Worm (Caenorhabditis elegans): ENCODE measurements around the gene T13C2.7.

T13C2.7 gene

DNA sequence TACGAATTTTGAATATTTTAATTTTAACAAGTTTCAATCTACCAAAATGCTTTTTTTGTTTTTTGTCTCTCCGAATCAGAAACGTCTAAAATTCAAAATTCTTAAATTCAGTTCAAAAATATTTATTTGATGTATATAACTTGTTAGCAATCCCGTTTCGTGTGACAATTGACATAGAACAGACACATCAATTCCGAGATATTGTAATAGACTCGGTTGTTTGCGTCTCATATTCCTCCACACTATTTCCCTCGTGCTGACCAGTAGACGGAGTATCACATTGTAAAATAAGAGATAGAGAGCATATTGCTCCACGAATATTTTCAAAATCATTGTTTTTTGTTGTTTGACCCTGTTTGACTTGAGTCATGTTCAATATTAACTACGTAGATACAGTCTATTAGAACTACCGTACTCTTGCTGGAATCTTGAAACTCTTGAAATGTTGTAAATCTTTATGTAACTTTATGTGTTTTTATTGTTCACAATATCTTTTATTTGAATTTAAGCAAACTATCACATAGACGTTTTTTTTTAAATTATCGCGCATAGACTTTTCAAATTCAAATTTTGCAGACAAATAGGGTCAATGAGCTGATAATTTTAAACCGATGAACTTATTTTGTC, 9.6 kb downstream of the T13C2.7 start, which contains the start of gene T13C2.3:
Gene T13C2.3, plus strand, starts transcription at position 577 of the 627 bp plus-strand sequence.
- TF ChIP-seq tra-4 (tag; optimal IDR thresholded peaks at IDR 0.05) (no peak), aly-1 (tag; optimal IDR thresholded peaks at IDR 0.05) (no peak), B0310.2 (tag; optimal IDR thresholded peaks at IDR 0.05) (no peak), scrt-1 (GFP tag; IDR thresholded peaks at IDR 0.05) (no peak), F13C5.2 (tag; optimal IDR thresholded peaks at IDR 0.05) (no peak), ama-1 (optimal IDR thresholded peaks at IDR 0.05) (no peak), hmg-4 (GFP tag; optimal IDR thresholded peaks at IDR 0.05) (no peak), tbx-37 (GFP tag; conservative IDR thresholded peaks at IDR 0.05) (no peak), pes-1 (GFP tag; IDR thresholded peaks at IDR 0.05) (no peak), ceh-36 (tag; optimal IDR thresholded peaks at IDR 0.05) (no peak), hnd-1 (tag; optimal IDR thresholded peaks at IDR 0.05) (no peak), tbx-11 (GFP tag; IDR thresholded peaks at IDR 0.05) (no peak), ceh-13 (GFP tag; optimal IDR thresholded peaks at IDR 0.05) (no peak), sea-1 (GFP tag; conservative IDR thresholded peaks at IDR 0.05) (no peak), ets-7 (tag; optimal IDR thresholded peaks at IDR 0.05) (no peak)

DNA sequence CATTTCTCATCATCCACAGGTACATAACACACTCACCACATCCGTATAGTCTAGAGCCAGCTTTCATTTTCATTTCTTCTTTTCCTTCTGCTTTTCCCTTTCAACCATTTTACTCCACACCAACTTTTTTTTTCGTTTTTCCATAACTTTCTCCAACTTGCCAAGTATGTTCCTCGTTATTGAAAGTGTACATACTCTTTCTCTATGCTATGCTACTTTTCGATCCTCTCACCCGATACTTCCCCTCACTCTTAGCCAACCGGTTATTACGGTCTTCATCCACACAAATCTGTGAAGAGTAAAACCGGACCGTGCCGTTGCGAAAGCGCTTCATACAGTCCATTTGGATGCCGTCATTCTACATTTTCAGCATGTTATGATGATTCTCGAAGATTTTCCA, 12.7 kb downstream of the T13C2.7 start, which contains the start of gene T13C2.2:
Gene T13C2.2, plus strand, starts transcription at position 301 of the 400 bp plus-strand sequence.
- TF ChIP-seq sea-1 (GFP tag; conservative IDR thresholded peaks at IDR 0.05) (no peak), tra-4 (tag; optimal IDR thresholded peaks at IDR 0.05) (no peak), ets-7 (tag; optimal IDR thresholded peaks at IDR 0.05) (no peak), ceh-36 (tag; optimal IDR thresholded peaks at IDR 0.05) (no peak), flt-1 (GFP tag; IDR thresholded peaks at IDR 0.05) (no peak), hmg-4 (GFP tag; optimal IDR thresholded peaks at IDR 0.05) (no peak), ama-1 (optimal IDR thresholded peaks at IDR 0.05) (no peak), tbx-11 (GFP tag; IDR thresholded peaks at IDR 0.05) (no peak), aly-1 (tag; optimal IDR thresholded peaks at IDR 0.05) (no peak), F13C5.2 (tag; optimal IDR thresholded peaks at IDR 0.05) (no peak), hnd-1 (tag; optimal IDR thresholded peaks at IDR 0.05) (no peak)

DNA sequence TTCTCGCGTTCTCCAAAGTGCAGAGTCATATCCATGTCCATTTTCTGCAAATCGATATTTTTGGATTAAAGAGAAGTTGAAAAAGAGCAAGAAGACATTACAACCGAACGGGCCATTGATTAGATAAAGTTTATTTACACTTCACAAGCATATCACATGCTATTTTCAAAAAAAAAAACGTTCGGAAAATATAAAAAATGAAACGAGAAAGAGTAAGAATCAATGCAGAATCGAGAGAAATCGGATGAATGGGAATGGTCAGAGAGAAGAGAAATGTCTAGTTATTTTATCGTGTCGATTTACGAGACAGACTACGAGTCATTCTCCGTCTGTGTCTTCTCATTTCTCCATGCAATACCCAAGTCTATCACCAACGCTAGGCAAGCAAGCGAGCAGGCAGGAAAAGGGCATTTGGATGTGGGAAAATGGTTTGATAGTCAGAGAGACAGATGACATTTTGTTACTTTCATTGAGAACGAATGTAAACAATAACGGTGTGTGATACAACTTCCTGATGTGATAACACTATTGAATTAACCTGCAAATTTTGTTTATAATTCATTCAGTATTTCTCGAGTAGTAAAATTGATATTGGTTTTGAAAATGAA, 21.0 kb downstream of the T13C2.7 start, which contains the start of gene F31E8.4:
Gene F31E8.4, minus strand, starts transcription at position 51 of the 608 bp plus-strand sequence.
- no peak for TF ChIP-seq aly-1 (tag; optimal IDR thresholded peaks at IDR 0.05)
- no peak for TF ChIP-seq tbx-37 (GFP tag; conservative IDR thresholded peaks at IDR 0.05)
- TF ChIP-seq tra-4 (tag; optimal IDR thresholded peaks at IDR 0.05): no peak

DNA sequence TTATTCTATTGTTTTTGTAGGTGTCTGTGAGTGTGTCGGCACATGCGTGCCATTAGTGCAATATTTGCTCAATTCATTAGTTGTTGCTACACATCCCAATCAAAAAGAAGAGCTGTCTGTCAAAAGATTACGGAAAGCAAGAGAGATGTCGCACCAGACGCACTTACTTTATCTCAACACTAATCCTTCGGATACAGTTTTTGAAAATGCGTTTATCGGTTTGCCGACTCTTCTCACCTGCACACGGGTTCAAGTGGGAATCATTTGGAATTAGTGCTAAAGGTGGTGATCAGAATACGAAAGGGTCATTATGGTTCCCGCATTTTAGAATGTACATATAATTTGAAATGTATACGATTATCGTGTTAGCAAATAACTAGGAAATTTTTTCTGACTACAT, 22.1 kb downstream of the T13C2.7 start:
- TF ChIP-seq ceh-36 (tag; optimal IDR thresholded peaks at IDR 0.05) (peak; percentile 75), hmg-4 (GFP tag; optimal IDR thresholded peaks at IDR 0.05) (no peak)

- TF ChIP-seq ceh-36 (tag; optimal IDR thresholded peaks at IDR 0.05): no peak
- no peak for TF ChIP-seq hmg-4 (GFP tag; optimal IDR thresholded peaks at IDR 0.05)
- no peak for TF ChIP-seq B0310.2 (tag; optimal IDR thresholded peaks at IDR 0.05)
- TF ChIP-seq tra-4 (tag; optimal IDR thresholded peaks at IDR 0.05): no peak
- no peak for TF ChIP-seq F13C5.2 (tag; optimal IDR thresholded peaks at IDR 0.05)
- TF ChIP-seq ama-1 (optimal IDR thresholded peaks at IDR 0.05): no peak
- no peak for TF ChIP-seq tbx-37 (GFP tag; conservative IDR thresholded peaks at IDR 0.05)
- TF ChIP-seq ceh-13 (GFP tag; optimal IDR thresholded peaks at IDR 0.05): no peak
- TF ChIP-seq sea-1 (GFP tag; conservative IDR thresholded peaks at IDR 0.05): no peak
Measured at ce11 chrII:6803024-6803423, 23.8 kb downstream of the T13C2.7 start, which contains the start of gene tab-1. Gene tab-1 (plus strand): TSS chrII:6803324.

- no peak for TF ChIP-seq ceh-13 (GFP tag; optimal IDR thresholded peaks at IDR 0.05)
- TF ChIP-seq B0310.2 (tag; optimal IDR thresholded peaks at IDR 0.05): no peak
- TF ChIP-seq hmbx-1 (tag; optimal IDR thresholded peaks at IDR 0.05): no peak
- TF ChIP-seq ama-1 (optimal IDR thresholded peaks at IDR 0.05): no peak
- no peak for TF ChIP-seq flt-1 (GFP tag; IDR thresholded peaks at IDR 0.05)
- no peak for TF ChIP-seq sea-1 (GFP tag; conservative IDR thresholded peaks at IDR 0.05)
- TF ChIP-seq tbx-37 (GFP tag; conservative IDR thresholded peaks at IDR 0.05): no peak
- no peak for TF ChIP-seq ets-7 (tag; optimal IDR thresholded peaks at IDR 0.05)
- no peak for TF ChIP-seq scrt-1 (GFP tag; IDR thresholded peaks at IDR 0.05)
Measured at ce11 chrII:6807162-6807561, 28.0 kb downstream of the T13C2.7 start, which contains the start of gene F31E8.5. Gene F31E8.5 (minus strand): TSS chrII:6807262.

DNA sequence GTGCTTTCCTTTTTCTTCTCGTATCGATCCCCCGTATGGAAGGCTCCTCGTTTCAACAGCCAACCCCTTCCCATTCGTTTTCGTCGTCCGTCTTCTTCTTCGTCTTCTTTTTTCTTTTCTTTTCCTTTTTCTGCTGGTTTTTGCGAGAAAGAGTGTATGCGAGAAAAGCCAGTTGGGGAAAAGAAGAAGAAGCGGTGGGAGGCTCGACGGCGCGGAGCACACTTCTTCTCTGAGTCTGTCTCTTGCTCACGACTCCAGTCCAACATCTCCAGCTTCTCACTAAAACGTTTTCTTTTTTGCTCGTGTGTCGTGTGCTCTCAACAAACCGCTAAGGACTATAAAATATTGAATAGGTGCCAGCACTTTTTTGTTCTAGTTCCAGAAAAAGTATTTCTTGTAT, 29.3 kb downstream of the T13C2.7 start:
- no peak for TF ChIP-seq ceh-36 (tag; optimal IDR thresholded peaks at IDR 0.05)
- no peak for TF ChIP-seq ama-1 (optimal IDR thresholded peaks at IDR 0.05)
- no peak for TF ChIP-seq B0310.2 (tag; optimal IDR thresholded peaks at IDR 0.05)
- no peak for TF ChIP-seq F13C5.2 (tag; optimal IDR thresholded peaks at IDR 0.05)
- no peak for TF ChIP-seq hnd-1 (tag; optimal IDR thresholded peaks at IDR 0.05)
- TF ChIP-seq pes-1 (GFP tag; IDR thresholded peaks at IDR 0.05): no peak

DNA sequence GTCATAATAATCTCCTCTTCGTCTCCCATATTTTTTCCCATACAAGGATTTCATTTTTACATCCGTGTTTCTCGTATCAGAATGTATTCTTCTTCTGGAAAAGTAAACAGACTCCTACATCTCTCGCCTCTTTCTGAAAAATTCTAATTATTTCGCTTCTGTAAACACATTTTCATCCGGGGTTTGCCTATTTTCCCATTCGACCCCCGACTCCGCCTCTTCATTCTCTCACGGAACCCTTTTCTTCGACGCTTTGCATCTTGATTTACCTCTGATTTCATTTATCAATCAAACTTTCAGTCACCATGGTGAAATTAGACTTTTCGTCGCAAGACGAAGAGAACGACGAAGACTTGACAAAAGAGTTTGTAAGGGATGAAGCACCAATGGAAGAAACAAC, 31.5 kb downstream of the T13C2.7 start, which contains the start of gene snt-1:
Gene snt-1, plus strand, starts transcription at position 301 of the 400 bp plus-strand sequence.
- TF ChIP-seq ama-1 (optimal IDR thresholded peaks at IDR 0.05): no peak
